Fruit fly (Drosophila melanogaster) whole organism, embryonic: Measurements from ENCODE around the gene phol.

ENCODE experiments used
- Bdp1 ChIP-seq: fragments of 200-800 bp; sonication (Bioruptor generic); optimal IDR thresholded peaks from 3 replicates; lab custom pipeline; 2016; ENCODE audit warnings: missing biosample characterization, missing genetic modification characterization
- Blimp-1 ChIP-seq: fragments of 200-800 bp; sonication (Bioruptor generic); optimal IDR thresholded peaks from 3 replicates; lab custom pipeline; 2018; ENCODE audit warnings: missing biosample characterization, missing genetic modification characterization, mild to moderate bottlenecking, moderate library complexity, missing genetic modification reagents
- C15 ChIP-seq: fragments of 200-800 bp; sonication (Bioruptor generic); IDR thresholded peaks from 3 replicates; pipeline ENCODE4 v1.3.6; 2022; ENCODE audit warnings: missing biosample characterization, missing genetic modification characterization
- CG10147 ChIP-seq: fragments of 200-800 bp; sonication (Bioruptor generic); optimal IDR thresholded peaks from 2 replicates; lab custom pipeline; 2019; ENCODE audit warnings: missing biosample characterization, mild to moderate bottlenecking, missing genetic modification characterization, moderate library complexity
- CG10321 ChIP-seq: fragments of 200-800 bp; sonication (Bioruptor generic); IDR thresholded peaks from 2 replicates; pipeline ENCODE4 v1.3.6; 2022; ENCODE audit warnings: missing biosample characterization, missing genetic modification characterization
- CG12155 ChIP-seq: fragments of 200-800 bp; sonication (Bioruptor generic); optimal IDR thresholded peaks from 3 replicates; lab custom pipeline; 2016; ENCODE audit warnings: missing biosample characterization, missing genetic modification characterization
- CG12299 ChIP-seq: fragments of 200-800 bp; sonication (Bioruptor generic); optimal IDR thresholded peaks from 2 replicates; lab custom pipeline; 2018; ENCODE audit warnings: missing biosample characterization, mild to moderate bottlenecking, missing genetic modification characterization
- CG13296 ChIP-seq: fragments of 200-800 bp; sonication (Bioruptor generic); optimal IDR thresholded peaks from 3 replicates; lab custom pipeline; 2018; ENCODE audit warnings: missing biosample characterization, mild to moderate bottlenecking, missing genetic modification characterization
- CG13624 ChIP-seq: fragments of 200-800 bp; sonication (Bioruptor generic); optimal IDR thresholded peaks from 2 replicates; lab custom pipeline; 2016; ENCODE audit warnings: missing biosample characterization, missing genetic modification characterization
- CG13894 ChIP-seq: fragments of 200-800 bp; sonication (Bioruptor generic); optimal IDR thresholded peaks from 3 replicates; lab custom pipeline; 2018; ENCODE audit warnings: missing biosample characterization, mild to moderate bottlenecking, missing genetic modification characterization, moderate library complexity
- CG14667 ChIP-seq: fragments of 200-800 bp; sonication (Bioruptor generic); IDR thresholded peaks from 2 replicates; pipeline ENCODE4 v1.3.6; 2022; ENCODE audit warnings: missing biosample characterization, missing genetic modification characterization
- CG2889 ChIP-seq: fragments of 200-800 bp; sonication (Bioruptor generic); IDR thresholded peaks from 3 replicates; pipeline ENCODE4 v1.3.6; 2022; ENCODE audit warnings: missing biosample characterization, missing genetic modification characterization
- CG4424 ChIP-seq: fragments of 200-800 bp; sonication (Bioruptor generic); optimal IDR thresholded peaks from 3 replicates; lab custom pipeline; 2016; ENCODE audit warnings: missing biosample characterization, missing genetic modification characterization
- CG6175 ChIP-seq: fragments of 200-800 bp; sonication (Bioruptor generic); IDR thresholded peaks from 3 replicates; pipeline ENCODE4 v1.3.6; 2022; ENCODE audit warnings: missing biosample characterization, missing genetic modification characterization
- CG6254 ChIP-seq: fragments of 200-800 bp; sonication (Bioruptor generic); optimal IDR thresholded peaks from 3 replicates; lab custom pipeline; 2017; ENCODE audit warnings: mild to moderate bottlenecking, missing biosample characterization, missing genetic modification reagents, missing genetic modification characterization
- CG6272 ChIP-seq: fragments of 200-800 bp; sonication (Bioruptor generic); IDR thresholded peaks from 2 replicates; pipeline ENCODE4 v1.3.6; 2022; ENCODE audit warnings: missing biosample characterization, missing genetic modification characterization
- CG6854 ChIP-seq: fragments of 200-800 bp; sonication (Bioruptor generic); optimal IDR thresholded peaks from 3 replicates; lab custom pipeline; 2017; ENCODE audit warnings: missing biosample characterization, mild to moderate bottlenecking, missing genetic modification characterization
- CG7987 ChIP-seq: fragments of 200-800 bp; sonication (Bioruptor generic); optimal IDR thresholded peaks from 2 replicates; lab custom pipeline; 2018; ENCODE audit warnings: missing biosample characterization, mild to moderate bottlenecking, missing genetic modification characterization, moderate library complexity
- CG8359 ChIP-seq: fragments of 200-800 bp; sonication (Bioruptor generic); optimal IDR thresholded peaks from 2 replicates; lab custom pipeline; 2017; ENCODE audit warnings: missing biosample characterization, mild to moderate bottlenecking, missing genetic modification characterization, borderline replicate concordance
- CG9437 ChIP-seq: fragments of 200-800 bp; sonication (Bioruptor generic); optimal IDR thresholded peaks from 2 replicates; lab custom pipeline; 2018; ENCODE audit warnings: missing biosample characterization, mild to moderate bottlenecking, missing genetic modification characterization
- CTCF ChIP-seq: fragments of 200-800 bp; sonication (Bioruptor generic); optimal IDR thresholded peaks from 2 replicates; lab custom pipeline; 2017; ENCODE audit warnings: missing biosample characterization, mild to moderate bottlenecking, missing genetic modification characterization, moderate library complexity
- CrebB ChIP-seq: fragments of 200-800 bp; sonication (Bioruptor generic); optimal IDR thresholded peaks from 3 replicates; lab custom pipeline; 2018; ENCODE audit warnings: missing biosample characterization, mild to moderate bottlenecking, missing genetic modification characterization
- Doc3 ChIP-seq: fragments of 200-800 bp; sonication (Bioruptor generic); IDR thresholded peaks from 3 replicates; pipeline ENCODE4 v1.3.6; 2022; ENCODE audit warnings: missing biosample characterization, missing genetic modification characterization; ENCODE audit not compliant: partially characterized antibody
- Dref ChIP-seq: fragments of 200-800 bp; sonication (Bioruptor generic); IDR thresholded peaks from 2 replicates; pipeline ENCODE4 v1.3.6; 2022; ENCODE audit warnings: missing biosample characterization, missing genetic modification characterization
- ERR ChIP-seq: fragments of 200-800 bp; sonication (Bioruptor generic); optimal IDR thresholded peaks from 2 replicates; lab custom pipeline; 2016; ENCODE audit warnings: missing biosample characterization, missing genetic modification characterization
- Eip74EF ChIP-seq, 2 experiments: fragments of 200-800 bp in 1 of 2; fragments of >200 bp in 1 of 2; sonication (Bioruptor generic) in 1 of 2; optimal IDR thresholded peaks; 2 replicates each; lab custom pipeline; 2017 to 2019; ENCODE audit warnings: missing biosample characterization in 2 of 2, missing genetic modification characterization in 2 of 2, mild to moderate bottlenecking in 1 of 2, moderate library complexity in 1 of 2
- Elba2 ChIP-seq: fragments of 200-800 bp; sonication (Bioruptor generic); optimal IDR thresholded peaks from 3 replicates; lab custom pipeline; 2016; ENCODE audit warnings: missing biosample characterization, missing genetic modification characterization
- Gug ChIP-seq: fragments of 200-800 bp; sonication (Bioruptor generic); IDR thresholded peaks from 4 replicates; pipeline ENCODE4 v1.3.6; 2022; ENCODE audit warnings: missing biosample characterization, missing genetic modification characterization
- Mad ChIP-seq: fragments of 200-800 bp; sonication (Bioruptor generic); optimal IDR thresholded peaks from 2 replicates; lab custom pipeline; 2016; ENCODE audit warnings: missing biosample characterization, missing genetic modification characterization
- Poxn ChIP-seq: fragments of 200-800 bp; sonication (Bioruptor generic); IDR thresholded peaks from 2 replicates; pipeline ENCODE4 v1.3.6; 2022; ENCODE audit warnings: missing biosample characterization, missing genetic modification characterization
- crol ChIP-seq: fragments of 200-800 bp; sonication (Bioruptor generic); IDR thresholded peaks from 2 replicates; pipeline ENCODE4 v1.3.6; 2022; ENCODE audit warnings: missing biosample characterization, missing genetic modification characterization
- dimm ChIP-seq: fragments of 200-800 bp; sonication (Bioruptor generic); IDR thresholded peaks from 2 replicates; pipeline ENCODE4 v1.3.6; 2022; ENCODE audit warnings: missing biosample characterization, missing genetic modification characterization
- dpn ChIP-seq, 2 experiments: fragments of 200-800 bp; sonication (Bioruptor generic); optimal IDR thresholded peaks; 3 replicates each; lab custom pipeline; 2016; ENCODE audit warnings: missing biosample characterization in 2 of 2, missing genetic modification characterization in 2 of 2
- dysf ChIP-seq: fragments of 200-800 bp; sonication (Bioruptor generic); IDR thresholded peaks from 3 replicates; pipeline ENCODE4 v1.3.6; 2022; ENCODE audit warnings: missing biosample characterization, missing genetic modification characterization
- emc ChIP-seq: fragments of 200-800 bp; sonication (Bioruptor generic); optimal IDR thresholded peaks from 2 replicates; lab custom pipeline; 2016; ENCODE audit warnings: missing biosample characterization, missing genetic modification characterization
- eyg ChIP-seq: fragments of 200-800 bp; sonication (Bioruptor generic); optimal IDR thresholded peaks from 3 replicates; lab custom pipeline; 2016; ENCODE audit warnings: missing biosample characterization, missing genetic modification characterization
- fd102C ChIP-seq: fragments of 200-800 bp; sonication (Bioruptor generic); optimal IDR thresholded peaks from 2 replicates; lab custom pipeline; 2018; ENCODE audit warnings: missing biosample characterization, mild to moderate bottlenecking, missing genetic modification characterization, moderate library complexity
- fru ChIP-seq: fragments of >200 bp; optimal IDR thresholded peaks from 2 replicates; lab custom pipeline; 2017
- hth ChIP-seq: fragments of >200 bp; optimal IDR thresholded peaks from 2 replicates; lab custom pipeline; 2017; ENCODE audit warnings: inconsistent platforms
- lab ChIP-seq: fragments of 200-800 bp; sonication (Bioruptor generic); optimal IDR thresholded peaks from 3 replicates; lab custom pipeline; 2017; ENCODE audit warnings: missing biosample characterization, missing genetic modification characterization, mild to moderate bottlenecking, moderate library complexity, missing genetic modification reagents
- lilli ChIP-seq: fragments of 200-800 bp; sonication (Bioruptor generic); optimal IDR thresholded peaks from 3 replicates; lab custom pipeline; 2016; ENCODE audit warnings: missing biosample characterization, missing genetic modification characterization
- nau ChIP-seq: fragments of 200-800 bp; sonication (Bioruptor generic); optimal IDR thresholded peaks from 3 replicates; lab custom pipeline; 2017; ENCODE audit warnings: missing biosample characterization, mild to moderate bottlenecking, missing genetic modification characterization, missing genetic modification reagents
- onecut ChIP-seq: fragments of 200-800 bp; sonication (Bioruptor generic); IDR thresholded peaks from 2 replicates; pipeline ENCODE4 v1.3.6; 2022; ENCODE audit warnings: missing biosample characterization, missing genetic modification characterization
- repo ChIP-seq: fragments of 200-800 bp; sonication (Bioruptor generic); optimal IDR thresholded peaks from 2 replicates; lab custom pipeline; 2016; ENCODE audit warnings: missing biosample characterization, missing genetic modification characterization
- sima ChIP-seq: fragments of 200-800 bp; sonication (Bioruptor generic); optimal IDR thresholded peaks from 2 replicates; lab custom pipeline; 2016; ENCODE audit warnings: missing biosample characterization, missing genetic modification characterization
- sisA ChIP-seq: fragments of 200-800 bp; sonication (Bioruptor generic); IDR thresholded peaks from 2 replicates; pipeline ENCODE4 v1.3.6; 2022; ENCODE audit warnings: missing biosample characterization, missing genetic modification characterization
- sna ChIP-seq: fragments of 200-800 bp; sonication (Bioruptor generic); IDR thresholded peaks from 2 replicates; pipeline ENCODE4 v1.3.6; 2022; ENCODE audit warnings: missing biosample characterization, missing genetic modification characterization; ENCODE audit not compliant: partially characterized antibody
- stc ChIP-seq: fragments of 200-800 bp; sonication (Bioruptor generic); IDR thresholded peaks from 2 replicates; pipeline ENCODE4 v1.3.6; 2022; ENCODE audit warnings: missing biosample characterization, missing genetic modification characterization
- stwl ChIP-seq: fragments of 200-800 bp; sonication (Bioruptor generic); optimal IDR thresholded peaks from 3 replicates; lab custom pipeline; 2018; ENCODE audit warnings: missing biosample characterization, mild to moderate bottlenecking, missing genetic modification characterization, moderate library complexity
- tna ChIP-seq: fragments of 200-800 bp; sonication (Bioruptor generic); IDR thresholded peaks from 2 replicates; pipeline ENCODE4 v1.3.6; 2022; ENCODE audit warnings: missing biosample characterization, missing genetic modification characterization; ENCODE audit not compliant: partially characterized antibody
- vnd ChIP-seq: fragments of 200-800 bp; sonication (Bioruptor generic); IDR thresholded peaks from 3 replicates; pipeline ENCODE4 v1.3.6; 2022; ENCODE audit warnings: missing biosample characterization, missing genetic modification characterization; ENCODE audit not compliant: partially characterized antibody
- wek ChIP-seq: fragments of 200-800 bp; sonication (Bioruptor generic); optimal IDR thresholded peaks from 3 replicates; lab custom pipeline; 2018; ENCODE audit warnings: missing biosample characterization, mild to moderate bottlenecking, missing genetic modification characterization, moderate library complexity

The phol gene

DNA sequence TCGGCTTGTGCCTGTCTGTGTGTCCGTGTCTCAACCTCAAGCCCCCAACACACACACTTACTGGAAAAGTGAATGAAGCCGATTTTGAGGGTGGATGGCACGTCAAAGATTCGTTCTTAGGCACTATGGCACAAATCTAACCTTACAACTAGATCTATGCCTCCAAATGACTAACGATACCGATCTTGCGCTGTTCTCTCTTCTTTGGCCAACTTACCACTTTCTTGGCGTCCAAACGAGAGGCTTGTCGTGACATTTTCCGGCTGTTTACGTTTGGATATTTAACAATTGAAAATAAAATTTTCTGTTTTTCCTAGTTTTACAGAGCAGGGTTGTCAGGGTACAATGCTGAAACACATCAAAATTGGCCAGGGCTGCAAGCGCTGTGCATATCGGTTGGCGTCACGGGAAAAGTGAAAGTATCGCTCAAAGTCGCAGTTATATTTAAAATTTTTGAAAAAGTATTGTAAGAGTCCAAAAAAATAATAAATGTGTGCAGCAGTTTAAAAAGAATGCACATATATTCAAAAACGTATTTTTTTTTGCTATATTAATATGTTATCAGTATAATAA, 14.1 kb downstream of the phol start, which contains the start of the genes Bet3 and Nf-YA (continued):
- TF ChIP-seq CG8359 (no peak), CG12155 (GFP tag; lab: Kevin White, UChicago) (peak; percentile 42), repo (GFP tag; lab: Kevin White, UChicago) (no peak), C15 (GFP tag; lab: Robert Waterston, UW) (no peak), onecut (no peak), Mad (GFP tag; lab: Kevin White, UChicago) (no peak), CG13894 (tag; lab: Kevin White, UChicago) (peak; percentile 66), vnd (GFP tag; lab: Robert Waterston, UW) (peak; percentile 76), Dref (GFP tag; lab: Robert Waterston, UW) (peak; percentile 68), CG10321 (GFP tag; lab: Robert Waterston, UW) (no peak), CG6175 (GFP tag; lab: Robert Waterston, UW) (no peak), Eip74EF (GFP tag; optimal IDR thresholded peaks at IDR 0.05; lab: Kevin White, UChicago) (no peak), eyg (no peak), stwl (tag; lab: Kevin White, UChicago) (peak; percentile 77), lab (GFP tag; lab: Kevin White, UChicago) (peak; percentile 32), CG6854 (GFP tag; lab: Kevin White, UChicago) (no peak), dysf (GFP tag; lab: Robert Waterston, UW) (peak; percentile 31; the same call in 1 of the 3 replicates), CG4424 (GFP tag; lab: Kevin White, UChicago) (peak; percentile 51), fd102C (GFP tag; lab: Kevin White, UChicago) (peak; percentile 11), stc (GFP tag; lab: Robert Waterston, UW) (no peak), Bdp1 (GFP tag; lab: Kevin White, UChicago) (peak; percentile 0), CG2889 (GFP tag; lab: Robert Waterston, UW) (no peak), CG12299 (tag; lab: Kevin White, UChicago) (no peak), dpn (GFP tag; optimal IDR thresholded peaks at IDR 0.05; lab: Kevin White, UChicago) (peak; percentile 65 to 68), hth (no peak), wek (GFP tag; lab: Kevin White, UChicago) (no peak), CG6272 (peak; percentile 59; the same call in 1 of the 2 replicates), lilli (GFP tag; lab: Kevin White, UChicago) (peak; percentile 70), sima (GFP tag; lab: Kevin White, UChicago) (no peak), CG6254 (GFP tag; lab: Kevin White, UChicago) (no peak), Elba2 (GFP tag; lab: Kevin White, UChicago) (peak; percentile 7), dimm (GFP tag; lab: Robert Waterston, UW) (no peak), Gug (GFP tag; lab: Robert Waterston, UW) (peak; percentile 81), CG10147 (GFP tag; lab: Kevin White, UChicago) (no peak), crol (no peak), fru (lab: Kevin White, UChicago) (no peak), tna (GFP tag; lab: Robert Waterston, UW) (peak; percentile 66), Poxn (no peak), Doc3 (GFP tag; lab: Robert Waterston, UW) (peak; percentile 80), CrebB (tag; lab: Kevin White, UChicago) (no peak), CG14667 (GFP tag; lab: Robert Waterston, UW) (no peak; the same call in 1 of the 2 replicates), CG13624 (peak; percentile 71), sisA (GFP tag; lab: Robert Waterston, UW) (peak; percentile 71), CG13296 (peak; percentile 0), sna (GFP tag; lab: Robert Waterston, UW) (peak; percentile 84), CTCF (GFP tag; lab: Kevin White, UChicago) (no peak), nau (GFP tag; lab: Kevin White, UChicago) (no peak), Blimp-1 (GFP tag; lab: Kevin White, UChicago) (peak; percentile 99), CG9437 (GFP tag; lab: Kevin White, UChicago) (no peak), CG7987 (GFP tag; lab: Kevin White, UChicago) (peak; percentile 35), emc (GFP tag; lab: Kevin White, UChicago) (no peak), ERR (GFP tag; lab: Kevin White, UChicago) (no peak)
